Worm (Caenorhabditis elegans) whole organism, mixed stage, embryonic: ENCODE results near the gene Y1A5A.1.

Experiments used
- ceh-43 ChIP-seq: fragments of 200-800 bp; sonication (Bioruptor generic); optimal IDR thresholded peaks from 2 replicates; lab custom pipeline; 2018; ENCODE audit warnings: mild to moderate bottlenecking, missing genetic modification characterization, moderate library complexity, missing compliant biosample characterization
- mep-1 ChIP-seq: fragments of 150-350 bp; optimal IDR thresholded peaks from 2 replicates; lab custom pipeline; 2017; ENCODE audit warnings: missing biosample characterization, missing genetic modification reagents, missing genetic modification characterization, inconsistent platforms
- nhr-76 ChIP-seq: sonication (generic microtip); optimal IDR thresholded peaks from 2 replicates; lab custom pipeline; 2017; ENCODE audit warnings: missing biosample characterization, missing genetic modification characterization
- unc-39 ChIP-seq: fragments of 150-350 bp; optimal IDR thresholded peaks from 2 replicates; lab custom pipeline; 2014; ENCODE audit warnings: missing biosample characterization, missing genetic modification characterization
- unc-62 ChIP-seq: fragments of 150-350 bp; optimal IDR thresholded peaks from 2 replicates; lab custom pipeline; 2014; ENCODE audit warnings: missing biosample characterization, missing genetic modification reagents, missing genetic modification characterization
- zip-8 ChIP-seq: fragments of 150-350 bp; optimal IDR thresholded peaks from 2 replicates; lab custom pipeline; 2014; ENCODE audit warnings: missing biosample characterization, missing genetic modification characterization

DNA sequence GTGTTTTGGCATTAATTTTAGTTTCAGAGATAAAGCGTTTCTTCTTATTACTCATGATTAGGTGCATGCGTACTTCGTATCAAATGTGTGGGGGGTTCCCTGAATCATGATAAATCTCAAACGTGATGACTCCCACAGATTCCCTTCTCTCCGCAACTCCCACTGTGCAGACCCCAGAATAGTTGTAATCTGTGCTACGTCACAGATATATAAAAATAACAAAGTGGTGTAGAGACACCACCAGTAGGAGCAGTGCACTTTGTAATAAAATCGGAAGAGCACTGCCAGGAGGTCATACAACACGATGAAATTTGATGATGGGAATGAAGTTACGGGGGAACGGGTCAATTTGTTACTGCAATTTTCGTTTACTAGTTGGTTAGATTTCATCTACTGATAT, 4.9 kb upstream of the Y1A5A.1 start:
- TF ChIP-seq mep-1 (tag; lab: Kevin White, UChicago) (no peak), unc-62 (peak; percentile 2), nhr-76 (tag; lab: Kevin White, UChicago) (no peak), unc-39 (no peak), zip-8 (tag; lab: Kevin White, UChicago) (no peak), ceh-43 (GFP tag; lab: Kevin White, UChicago) (no peak)
